Fruit fly (Drosophila melanogaster): Measurements from ENCODE around the gene CG10970.

The CG10970 gene

DNA sequence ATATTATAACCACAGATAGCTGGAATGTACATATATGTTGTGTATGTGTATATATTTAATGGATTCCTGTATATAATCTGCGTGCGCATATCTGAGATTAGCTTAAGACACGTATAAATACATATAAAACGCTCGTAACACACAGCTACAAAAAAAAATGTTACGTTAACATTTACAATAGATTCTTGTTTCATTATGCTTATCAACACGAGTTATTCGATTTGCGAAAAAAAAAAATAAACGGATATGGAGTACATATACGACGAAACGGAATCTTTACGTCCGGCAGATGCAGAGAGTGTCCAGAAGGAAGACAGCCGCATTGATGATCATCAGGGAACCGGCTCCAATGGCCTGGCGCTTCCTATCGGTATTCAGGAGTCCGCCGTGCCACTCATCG is at the start of gene CG10970:
TSS of gene CG10970 (minus strand) at position 101 of the 400 bp plus-strand sequence.
- no peak for TF ChIP-seq insv (optimal IDR thresholded peaks at IDR 0.05)
- TF ChIP-seq Myc (optimal IDR thresholded peaks at IDR 0.05): no peak
- no peak for TF ChIP-seq ttk (optimal IDR thresholded peaks at IDR 0.05)
- no peak for TF ChIP-seq psq (optimal IDR thresholded peaks at IDR 0.05)
- no peak for TF ChIP-seq Sin3A (optimal IDR thresholded peaks at IDR 0.05)
- TF ChIP-seq h (optimal IDR thresholded peaks at IDR 0.05): no peak

dm6 chrX:9119671-9120364 is 48.6 kb upstream of the CG10970 start:
- TF ChIP-seq insv (optimal IDR thresholded peaks at IDR 0.05) (no peak), psq (optimal IDR thresholded peaks at IDR 0.05) (no peak), h (optimal IDR thresholded peaks at IDR 0.05) (no peak), Myc (optimal IDR thresholded peaks at IDR 0.05) (no peak), ttk (optimal IDR thresholded peaks at IDR 0.05) (no peak), Sin3A (optimal IDR thresholded peaks at IDR 0.05) (no peak)

- TF ChIP-seq insv (optimal IDR thresholded peaks at IDR 0.05) (no peak), Sin3A (optimal IDR thresholded peaks at IDR 0.05) (no peak)
Measured at dm6 chrX:9118961-9119633, 47.9 kb upstream of the CG10970 start.

DNA sequence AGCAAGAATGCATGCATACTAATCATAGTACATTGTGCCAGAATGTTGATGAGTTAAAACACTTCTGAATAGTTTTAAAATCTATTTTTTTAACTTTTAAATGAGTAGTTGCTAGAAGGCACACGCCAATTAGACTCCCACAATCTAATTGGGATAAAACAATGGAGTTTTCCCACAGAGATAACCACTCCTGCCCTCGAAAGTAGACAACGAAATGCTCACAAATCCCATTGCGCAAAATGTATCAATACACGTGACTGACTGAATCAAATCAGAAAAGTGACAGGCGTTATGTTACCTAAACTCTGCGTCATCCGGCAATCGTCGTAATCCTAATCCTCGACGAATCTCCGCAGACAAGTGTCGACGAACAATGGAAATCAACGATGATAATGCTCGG is 46.6 kb upstream of the CG10970 start:
- TF ChIP-seq psq (optimal IDR thresholded peaks at IDR 0.05) (no peak), Sin3A (optimal IDR thresholded peaks at IDR 0.05) (no peak), insv (optimal IDR thresholded peaks at IDR 0.05) (no peak), ttk (optimal IDR thresholded peaks at IDR 0.05) (no peak), h (optimal IDR thresholded peaks at IDR 0.05) (no peak), Myc (optimal IDR thresholded peaks at IDR 0.05) (no peak)

DNA sequence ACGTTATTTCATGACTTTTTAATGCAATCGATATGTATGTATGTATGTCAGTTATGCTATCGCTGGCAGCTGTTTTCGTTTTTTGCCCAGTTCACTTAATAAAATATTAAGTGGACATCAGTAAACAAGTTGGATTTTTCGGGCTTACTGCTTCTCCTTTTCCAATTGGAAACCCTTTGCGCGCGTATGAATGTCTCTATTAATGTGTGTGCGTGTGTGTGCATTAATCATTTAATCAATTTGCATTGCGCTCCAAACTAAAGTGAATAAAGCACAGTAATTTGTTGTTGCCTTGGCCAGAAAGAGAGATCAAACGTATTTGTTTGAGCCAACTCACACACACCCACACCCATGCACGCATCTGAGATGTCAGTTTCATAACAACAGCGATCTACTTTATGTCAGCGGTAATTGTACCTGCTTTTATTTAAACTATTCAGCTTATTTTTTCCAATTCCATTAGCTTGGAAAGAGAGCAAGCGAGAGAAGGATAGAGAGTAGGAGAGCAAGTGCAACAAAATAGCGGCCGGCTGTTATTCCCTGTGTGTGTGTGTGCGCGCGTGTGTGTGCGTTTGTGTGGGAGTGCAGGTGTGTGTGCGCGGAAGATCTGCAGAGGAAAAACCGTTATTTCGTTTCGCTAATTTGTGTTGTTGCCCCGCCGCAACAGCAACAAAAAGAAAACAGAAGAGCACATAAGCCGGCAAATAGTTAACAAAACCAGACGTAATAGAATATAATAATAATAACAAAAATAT is 39.1 kb upstream of the CG10970 start:
- TF ChIP-seq psq (optimal IDR thresholded peaks at IDR 0.05): no peak
- TF ChIP-seq Sin3A (optimal IDR thresholded peaks at IDR 0.05): no peak
- no peak for TF ChIP-seq ttk (optimal IDR thresholded peaks at IDR 0.05)
- no peak for TF ChIP-seq insv (optimal IDR thresholded peaks at IDR 0.05)

- TF ChIP-seq psq (optimal IDR thresholded peaks at IDR 0.05): no peak
- TF ChIP-seq Sin3A (optimal IDR thresholded peaks at IDR 0.05): no peak
- TF ChIP-seq h (optimal IDR thresholded peaks at IDR 0.05): no peak
- TF ChIP-seq Myc (optimal IDR thresholded peaks at IDR 0.05): no peak
- TF ChIP-seq ttk (optimal IDR thresholded peaks at IDR 0.05): no peak
- no peak for TF ChIP-seq insv (optimal IDR thresholded peaks at IDR 0.05)
Measured at dm6 chrX:9109072-9109844, 38.0 kb upstream of the CG10970 start.

DNA sequence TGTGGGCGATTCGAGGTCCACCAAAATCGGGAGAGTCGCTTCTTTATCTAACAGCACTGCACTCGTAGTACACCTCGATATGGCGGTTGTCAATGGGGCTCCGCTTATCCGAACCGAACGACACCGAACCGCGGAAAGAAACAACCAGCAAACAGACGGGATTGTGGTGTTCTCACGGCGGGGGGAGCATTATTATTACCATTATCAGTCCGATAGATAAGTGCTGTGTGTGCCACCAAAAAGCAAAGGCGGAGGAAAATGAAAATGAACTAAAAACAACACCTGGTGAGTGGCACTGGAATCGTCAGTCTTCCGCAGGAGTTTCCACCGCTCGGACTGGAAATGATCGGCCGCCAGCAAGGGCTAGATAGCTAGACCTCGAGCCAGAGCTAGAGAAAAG is 37.2 kb upstream of the CG10970 start, which contains the start of gene AP-1gamma:
TSS of gene AP-1gamma (plus strand) at position 305 of the 400 bp plus-strand sequence.
- TF ChIP-seq psq (optimal IDR thresholded peaks at IDR 0.05) (no peak), insv (optimal IDR thresholded peaks at IDR 0.05) (no peak), h (optimal IDR thresholded peaks at IDR 0.05) (no peak), Myc (optimal IDR thresholded peaks at IDR 0.05) (no peak), Sin3A (optimal IDR thresholded peaks at IDR 0.05) (no peak), ttk (optimal IDR thresholded peaks at IDR 0.05) (no peak)

DNA sequence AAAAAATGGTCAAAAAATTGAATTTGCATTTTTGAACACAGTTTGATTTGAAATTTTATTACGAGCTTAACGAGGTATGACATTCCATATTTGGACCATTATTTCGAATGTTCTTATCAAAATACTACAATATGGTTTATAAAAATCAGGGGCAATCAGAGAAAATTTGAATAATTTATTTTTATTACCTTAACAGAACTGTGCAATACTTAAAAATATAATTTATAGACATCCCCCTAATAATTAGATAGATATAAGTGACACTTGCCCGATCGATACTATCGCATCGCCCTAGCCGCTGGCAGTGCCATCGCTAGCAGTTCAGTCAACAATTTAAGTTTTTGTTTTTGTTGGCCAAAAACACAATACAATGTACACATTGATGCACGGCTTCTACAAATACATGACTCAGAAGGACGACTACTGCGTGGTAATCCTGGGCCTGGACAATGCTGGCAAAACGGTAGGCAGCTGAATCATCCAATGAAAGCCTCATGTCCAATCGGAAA is 35.6 kb upstream of the CG10970 start, which contains the start of gene Arfrp1:
TSS of gene Arfrp1 (plus strand) at position 295 of the 509 bp plus-strand sequence.
- TF ChIP-seq Sin3A (optimal IDR thresholded peaks at IDR 0.05) (no peak), ttk (optimal IDR thresholded peaks at IDR 0.05) (no peak), psq (optimal IDR thresholded peaks at IDR 0.05) (no peak), Myc (optimal IDR thresholded peaks at IDR 0.05) (no peak), insv (optimal IDR thresholded peaks at IDR 0.05) (no peak), h (optimal IDR thresholded peaks at IDR 0.05) (no peak)

DNA sequence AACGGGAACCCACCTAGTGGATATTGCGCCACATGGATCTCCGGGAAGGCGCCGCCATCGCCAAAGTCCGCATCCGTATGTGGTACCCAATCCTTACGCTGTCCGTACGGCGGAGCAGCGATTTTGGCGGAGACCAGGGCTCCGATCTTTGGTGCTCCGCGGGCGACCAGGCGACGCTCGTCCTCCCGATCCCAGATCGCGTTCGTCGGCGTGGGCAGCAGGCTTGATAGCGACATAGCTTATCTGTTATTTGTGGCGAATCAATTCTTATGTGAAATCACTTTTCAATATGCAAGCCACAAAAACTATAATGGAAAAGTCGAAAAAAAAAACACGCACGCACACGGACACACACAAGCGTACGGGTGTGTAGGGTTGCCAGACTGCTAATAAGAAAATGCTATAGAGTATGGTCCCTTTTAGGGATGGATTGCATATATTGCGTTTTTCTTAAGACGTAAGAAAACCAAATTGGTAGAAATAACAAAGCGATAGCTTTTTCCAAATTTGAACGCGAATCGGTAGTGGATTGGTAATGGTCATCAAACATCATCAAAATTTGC is 35.1 kb upstream of the CG10970 start, which contains the start of gene Bx42:
TSS of gene Bx42 (minus strand) at position 393 of the 563 bp plus-strand sequence.
- TF ChIP-seq Myc (optimal IDR thresholded peaks at IDR 0.05) (no peak), insv (optimal IDR thresholded peaks at IDR 0.05) (no peak), psq (optimal IDR thresholded peaks at IDR 0.05) (no peak), Sin3A (optimal IDR thresholded peaks at IDR 0.05) (no peak), ttk (optimal IDR thresholded peaks at IDR 0.05) (no peak), h (optimal IDR thresholded peaks at IDR 0.05) (no peak)

- no peak for TF ChIP-seq Sin3A (optimal IDR thresholded peaks at IDR 0.05)
- no peak for TF ChIP-seq ttk (optimal IDR thresholded peaks at IDR 0.05)
- no peak for TF ChIP-seq psq (optimal IDR thresholded peaks at IDR 0.05)
- TF ChIP-seq Myc (optimal IDR thresholded peaks at IDR 0.05): no peak
- no peak for TF ChIP-seq h (optimal IDR thresholded peaks at IDR 0.05)
- TF ChIP-seq insv (optimal IDR thresholded peaks at IDR 0.05): no peak
Measured at dm6 chrX:9103308-9104185, 32.3 kb upstream of the CG10970 start, which contains the start of gene CG7766. CG7766 (minus strand) TSS chrX:9103739.

Measured in Kc167 (cell line).